Fruit fly (Drosophila melanogaster): Measurements from ENCODE around the gene mRpL51.

dm6 chr2L:8548118-8548517 is 30.9 kb upstream of the mRpL51 start:
- no peak for TF ChIP-seq ttk (optimal IDR thresholded peaks at IDR 0.05)
- no peak for TF ChIP-seq Sin3A (optimal IDR thresholded peaks at IDR 0.05)
- no peak for TF ChIP-seq Myc (optimal IDR thresholded peaks at IDR 0.05)
- TF ChIP-seq h (optimal IDR thresholded peaks at IDR 0.05) = no peak
